Worm (Caenorhabditis elegans) whole organism, L4 larva: ENCODE measurements around the gene Y44A6B.3.

ENCODE experiments used
- arid-1 ChIP-seq: fragments of 200-800 bp; sonication (Bioruptor generic); conservative IDR thresholded peaks from 2 replicates; pipeline ENCODE4 v1.3.6; 2022; ENCODE audit warnings: missing genetic modification reagents, missing genetic modification characterization, missing compliant biosample characterization
- lir-3 ChIP-seq: sonication (generic microtip); optimal IDR thresholded peaks from 2 replicates; lab custom pipeline; 2016; ENCODE audit warnings: mild to moderate bottlenecking, missing genetic modification characterization, missing compliant biosample characterization
- tag-97 ChIP-seq: fragments of 200-800 bp; sonication (Bioruptor generic); IDR thresholded peaks from 2 replicates; pipeline ENCODE4 v1.3.6; 2022; ENCODE audit warnings: missing genetic modification characterization, missing compliant biosample characterization
- unc-39 ChIP-seq: sonication (generic microtip); optimal IDR thresholded peaks from 2 replicates; lab custom pipeline; 2017; ENCODE audit warnings: missing biosample characterization, missing genetic modification characterization
- zag-1 ChIP-seq: fragments of 150-350 bp; optimal IDR thresholded peaks from 2 replicates; lab custom pipeline; 2014; ENCODE audit warnings: missing biosample characterization, missing genetic modification characterization
- ztf-11 ChIP-seq: fragments of 150-350 bp; optimal IDR thresholded peaks from 2 replicates; lab custom pipeline; 2014; ENCODE audit warnings: missing biosample characterization, missing genetic modification characterization

- no peak for TF ChIP-seq arid-1 (GFP tag; lab: Robert Waterston, UW)
- TF ChIP-seq unc-39 (tag; lab: Kevin White, UChicago): no peak
- no peak for TF ChIP-seq lir-3 (tag; lab: Kevin White, UChicago)
- TF ChIP-seq ztf-11 (tag; lab: Kevin White, UChicago): no peak
- no peak for TF ChIP-seq tag-97 (GFP tag; lab: Robert Waterston, UW)
- TF ChIP-seq zag-1: no peak
Measured at ce11 chrV:20656626-20657025, 18.4 kb upstream of the Y44A6B.3 start.
